Worm (Caenorhabditis elegans) whole organism, late embryonic: ENCODE results near the gene sap-49.

Experiments
- F13H6.1 ChIP-seq: sonication (generic microtip); optimal IDR thresholded peaks from 2 replicates; lab custom pipeline; 2016; ENCODE audit warnings: missing genetic modification characterization, missing compliant biosample characterization
- K02D7.2 ChIP-seq: sonication (generic microtip); optimal IDR thresholded peaks from 2 replicates; lab custom pipeline; 2017; ENCODE audit warnings: mild to moderate bottlenecking, missing genetic modification characterization, missing compliant biosample characterization
- K09A11.1 ChIP-seq: sonication (generic microtip); optimal IDR thresholded peaks from 2 replicates; lab custom pipeline; 2017; ENCODE audit warnings: antibody characterized with exemption, mild to moderate bottlenecking, missing genetic modification characterization, missing compliant biosample characterization; ENCODE audit not compliant: insufficient read depth
- Y22D7AL.16 ChIP-seq: sonication (generic microtip); optimal IDR thresholded peaks from 2 replicates; lab custom pipeline; 2016; ENCODE audit warnings: missing genetic modification characterization, missing compliant biosample characterization
- ahr-1 ChIP-seq: sonication (generic microtip); optimal IDR thresholded peaks from 2 replicates; lab custom pipeline; 2016; ENCODE audit warnings: missing genetic modification characterization, missing compliant biosample characterization
- ama-1 ChIP-seq: fragments of 150-350 bp; optimal IDR thresholded peaks from 2 replicates; lab custom pipeline; 2014
- ceh-19 ChIP-seq: fragments of 200-800 bp; sonication (Bioruptor generic); optimal IDR thresholded peaks from 2 replicates; lab custom pipeline; 2018; ENCODE audit warnings: mild to moderate bottlenecking, missing genetic modification characterization, missing compliant biosample characterization
- ceh-34 ChIP-seq: sonication (generic microtip); optimal IDR thresholded peaks from 2 replicates; lab custom pipeline; 2016; ENCODE audit warnings: mild to moderate bottlenecking, missing genetic modification characterization, missing compliant biosample characterization
- ceh-48 ChIP-seq: sonication (generic microtip); optimal IDR thresholded peaks from 2 replicates; lab custom pipeline; 2016; ENCODE audit warnings: missing genetic modification characterization, inconsistent platforms, missing compliant biosample characterization
- che-1 ChIP-seq: sonication (generic microtip); optimal IDR thresholded peaks from 2 replicates; lab custom pipeline; 2016; ENCODE audit warnings: mild to moderate bottlenecking, missing genetic modification characterization, missing compliant biosample characterization
- dve-1 ChIP-seq: sonication (generic microtip); optimal IDR thresholded peaks from 2 replicates; lab custom pipeline; 2017; ENCODE audit warnings: antibody characterized with exemption, mild to moderate bottlenecking, missing genetic modification characterization, missing compliant biosample characterization
- elt-4 ChIP-seq: sonication (generic microtip); optimal IDR thresholded peaks from 2 replicates; lab custom pipeline; 2016; ENCODE audit warnings: missing genetic modification characterization, missing compliant biosample characterization
- eyg-1 ChIP-seq: sonication (generic microtip); optimal IDR thresholded peaks from 2 replicates; lab custom pipeline; 2016; ENCODE audit warnings: missing genotype, missing genetic modification characterization, missing compliant biosample characterization
- fax-1 ChIP-seq: sonication (generic microtip); optimal IDR thresholded peaks from 2 replicates; lab custom pipeline; 2016; ENCODE audit warnings: missing genotype, missing genetic modification characterization, missing compliant biosample characterization
- fkh-6 ChIP-seq: sonication (generic microtip); optimal IDR thresholded peaks from 2 replicates; lab custom pipeline; 2016; ENCODE audit warnings: missing genetic modification characterization, missing compliant biosample characterization
- hlh-13 ChIP-seq: fragments of 200-800 bp; sonication (Bioruptor generic); optimal IDR thresholded peaks from 2 replicates; lab custom pipeline; 2018; ENCODE audit warnings: mild to moderate bottlenecking, missing genetic modification characterization, missing compliant biosample characterization
- hlh-30 ChIP-seq: sonication (generic microtip); optimal IDR thresholded peaks from 2 replicates; lab custom pipeline; 2017; ENCODE audit warnings: antibody characterized with exemption, missing genetic modification characterization, missing compliant biosample characterization; ENCODE audit not compliant: insufficient read depth
- hlh-8 ChIP-seq: sonication (generic microtip); optimal IDR thresholded peaks from 2 replicates; lab custom pipeline; 2016; ENCODE audit warnings: missing genotype, missing genetic modification characterization, missing compliant biosample characterization
- lim-6 ChIP-seq: sonication (generic microtip); optimal IDR thresholded peaks from 2 replicates; lab custom pipeline; 2016; ENCODE audit warnings: missing genetic modification characterization, missing compliant biosample characterization
- mec-3 ChIP-seq: sonication (generic microtip); optimal IDR thresholded peaks from 2 replicates; lab custom pipeline; 2016; ENCODE audit warnings: borderline replicate concordance, missing genetic modification characterization, missing compliant biosample characterization
- nfya-1 ChIP-seq: sonication (generic microtip); optimal IDR thresholded peaks from 2 replicates; lab custom pipeline; 2017; ENCODE audit warnings: missing genetic modification characterization, mild to moderate bottlenecking, missing compliant biosample characterization, antibody characterized with exemption, moderate library complexity
- nhr-11 ChIP-seq: fragments of 150-350 bp; optimal IDR thresholded peaks from 2 replicates; lab custom pipeline; 2014; ENCODE audit warnings: missing biosample characterization, missing genetic modification characterization
- nhr-232 ChIP-seq: sonication (generic microtip); optimal IDR thresholded peaks from 2 replicates; lab custom pipeline; 2016; ENCODE audit warnings: missing genetic modification characterization, missing compliant biosample characterization
- npax-4 ChIP-seq: sonication (generic microtip); optimal IDR thresholded peaks from 2 replicates; lab custom pipeline; 2016; ENCODE audit warnings: missing genetic modification characterization, missing compliant biosample characterization
- odd-2 ChIP-seq: sonication (generic microtip); optimal IDR thresholded peaks from 2 replicates; lab custom pipeline; 2017; ENCODE audit warnings: antibody characterized with exemption, mild to moderate bottlenecking, missing genetic modification characterization, missing compliant biosample characterization
- pag-3 ChIP-seq: sonication (generic microtip); optimal IDR thresholded peaks from 2 replicates; lab custom pipeline; 2016; ENCODE audit warnings: missing compliant biosample characterization, missing genetic modification characterization, borderline replicate concordance
- pat-9 ChIP-seq: fragments of 200-800 bp; sonication (Bioruptor generic); optimal IDR thresholded peaks from 2 replicates; lab custom pipeline; 2018; ENCODE audit warnings: mild to moderate bottlenecking, missing genetic modification characterization, moderate library complexity, missing compliant biosample characterization
- pax-1 ChIP-seq: fragments of 150-350 bp; optimal IDR thresholded peaks from 2 replicates; lab custom pipeline; 2014; ENCODE audit warnings: missing biosample characterization, missing genetic modification characterization
- pqm-1 ChIP-seq: sonication (generic microtip); optimal IDR thresholded peaks from 2 replicates; lab custom pipeline; 2016; ENCODE audit warnings: missing genetic modification characterization, missing compliant biosample characterization
- pros-1 ChIP-seq: fragments of 150-350 bp; optimal IDR thresholded peaks from 2 replicates; lab custom pipeline; 2014; ENCODE audit warnings: missing biosample characterization, missing genetic modification reagents, missing genetic modification characterization
- ref-2 ChIP-seq: sonication (generic microtip); optimal IDR thresholded peaks from 2 replicates; lab custom pipeline; 2016; ENCODE audit warnings: missing genetic modification characterization, missing compliant biosample characterization
- sdc-2 ChIP-seq: sonication (generic microtip); optimal IDR thresholded peaks from 2 replicates; lab custom pipeline; 2016; ENCODE audit warnings: missing genotype, missing genetic modification characterization, missing compliant biosample characterization
- sox-2 ChIP-seq: fragments of 200-800 bp; sonication (Bioruptor generic); IDR thresholded peaks from 2 replicates; pipeline ENCODE4 v1.3.6; 2022; ENCODE audit warnings: missing genetic modification reagents, missing genetic modification characterization, missing compliant biosample characterization
- syd-9 ChIP-seq: sonication (generic microtip); optimal IDR thresholded peaks from 2 replicates; lab custom pipeline; 2016; ENCODE audit warnings: mild to moderate bottlenecking, missing genetic modification characterization, moderate library complexity, missing compliant biosample characterization
- tbx-2 ChIP-seq: sonication (generic microtip); optimal IDR thresholded peaks from 2 replicates; lab custom pipeline; 2016; ENCODE audit warnings: missing genetic modification characterization, missing compliant biosample characterization
- tbx-7 ChIP-seq: sonication (generic microtip); optimal IDR thresholded peaks from 2 replicates; lab custom pipeline; 2016; ENCODE audit warnings: missing genotype, missing genetic modification characterization, missing compliant biosample characterization
- ttx-3 ChIP-seq: sonication (generic microtip); optimal IDR thresholded peaks from 2 replicates; lab custom pipeline; 2016; ENCODE audit warnings: missing genetic modification reagents, missing genetic modification characterization, missing compliant biosample characterization
- zip-5 ChIP-seq: sonication (generic microtip); optimal IDR thresholded peaks from 2 replicates; lab custom pipeline; 2016; ENCODE audit warnings: missing genetic modification characterization, missing compliant biosample characterization

The sap-49 gene

ce11 chrII:8028246-8028694 is 7.3 kb downstream of the sap-49 start (continued):
- TF ChIP-seq pag-3 (tag; lab: Kevin White, UChicago) (peak; percentile 32), nfya-1 (tag; lab: Kevin White, UChicago) (peak; percentile 90), F13H6.1 (tag; lab: Kevin White, UChicago) (peak; percentile 83), ttx-3 (tag; lab: Kevin White, UChicago) (no peak), syd-9 (tag; lab: Kevin White, UChicago) (peak; percentile 67), K02D7.2 (no peak), hlh-8 (peak; percentile 46), pax-1 (tag; lab: Kevin White, UChicago) (no peak), fax-1 (tag; lab: Kevin White, UChicago) (peak; percentile 9), pqm-1 (peak; percentile 36), sox-2 (GFP tag; lab: Robert Waterston, UW) (no peak; the same call in 1 of the 2 replicates), zip-5 (tag; lab: Kevin White, UChicago) (no peak), nhr-232 (tag; lab: Kevin White, UChicago) (no peak), ref-2 (tag; lab: Kevin White, UChicago) (peak; percentile 93), pros-1 (tag; lab: Kevin White, UChicago) (peak; percentile 72), odd-2 (tag; lab: Kevin White, UChicago) (no peak), tbx-7 (tag; lab: Kevin White, UChicago) (no peak), lim-6 (tag; lab: Kevin White, UChicago) (peak; percentile 45), hlh-30 (tag; lab: Kevin White, UChicago) (peak; percentile 33), pat-9 (tag; lab: Kevin White, UChicago) (peak; percentile 54), Y22D7AL.16 (tag; lab: Kevin White, UChicago) (peak; percentile 34), dve-1 (tag; lab: Kevin White, UChicago) (peak; percentile 81), K09A11.1 (tag; lab: Kevin White, UChicago) (no peak), elt-4 (tag; lab: Kevin White, UChicago) (no peak), tbx-2 (peak; percentile 93), npax-4 (tag; lab: Kevin White, UChicago) (peak; percentile 14), eyg-1 (tag; lab: Kevin White, UChicago) (peak; percentile 39), ceh-48 (tag; lab: Kevin White, UChicago) (peak; percentile 61), ahr-1 (tag; lab: Kevin White, UChicago) (no peak), ceh-19 (GFP tag; lab: Kevin White, UChicago) (peak; percentile 82), mec-3 (tag; lab: Kevin White, UChicago) (no peak), nhr-11 (no peak)

ce11 chrII:8027663-8028062 is 7.9 kb downstream of the sap-49 start, which contains the start of gene swsn-7:
Gene swsn-7 (minus strand): TSS chrII:8027763.
- TF ChIP-seq ttx-3 (tag; lab: Kevin White, UChicago) (no peak), ama-1 (no peak), nhr-232 (tag; lab: Kevin White, UChicago) (no peak), hlh-13 (GFP tag; lab: Kevin White, UChicago) (no peak), ceh-34 (tag; lab: Kevin White, UChicago) (no peak), che-1 (no peak)

- no peak for TF ChIP-seq sdc-2 (tag; lab: Kevin White, UChicago)
- TF ChIP-seq nhr-11, result no peak
- TF ChIP-seq fkh-6, result no peak
- TF ChIP-seq ahr-1 (tag; lab: Kevin White, UChicago), result no peak
- no peak for TF ChIP-seq ama-1
These were observed 13.1 kb downstream of the sap-49 start, which contains the start of gene hda-2 for ce11 chrII:8022461-8022860. Gene hda-2 (minus strand): TSS chrII:8022561.
